Worm (Caenorhabditis elegans): ENCODE data around the gene tag-151.

ce11 chrII:4755654-4756053 lies 45.6 kb downstream of the tag-151 start:
- TF ChIP-seq F13H6.1 (tag; optimal IDR thresholded peaks at IDR 0.05) (no peak), unc-39 (tag; optimal IDR thresholded peaks at IDR 0.05) (no peak)

Data from whole organism, L2 larva.